Worm (Caenorhabditis elegans): ENCODE results near the gene pccb-1.

Gene pccb-1

DNA sequence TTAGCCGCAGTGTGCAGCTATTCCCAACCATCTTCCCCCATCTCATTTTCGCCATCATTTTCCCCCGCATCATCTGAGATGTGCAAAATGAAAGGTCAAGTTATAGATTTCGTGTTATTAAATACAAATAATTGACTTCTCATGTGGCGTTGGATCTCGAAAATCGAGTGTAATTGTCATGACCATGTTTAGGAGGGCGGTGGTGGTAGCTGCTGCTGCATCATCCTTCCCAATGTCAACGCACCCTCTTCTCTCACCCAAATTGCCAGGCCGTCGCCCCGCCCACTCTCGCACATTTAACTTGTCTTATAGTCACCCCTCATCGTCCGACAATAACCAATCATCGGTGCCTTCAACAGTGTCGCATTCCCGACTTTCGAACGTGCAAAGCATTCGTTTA lies 26.1 kb upstream of the pccb-1 start, which contains the start of gene ceh-30:
Gene ceh-30, plus strand, starts transcription at position 301 of the 400 bp plus-strand sequence.
- TF ChIP-seq unc-120 (tag; optimal IDR thresholded peaks at IDR 0.05; ENCODE audit: poor library complexity, severe bottlenecking), result no peak
- TF ChIP-seq elt-1 (tag; optimal IDR thresholded peaks at IDR 0.05; ENCODE audit: borderline replicate concordance, insufficient read depth), result no peak
- TF ChIP-seq ham-2 (GFP tag; optimal IDR thresholded peaks at IDR 0.05), result no peak
- TF ChIP-seq snpc-4 (tag; optimal IDR thresholded peaks at IDR 0.05), result no peak
- TF ChIP-seq lsy-2 (tag; optimal IDR thresholded peaks at IDR 0.05), result no peak
- no peak for TF ChIP-seq mls-2 (tag; optimal IDR thresholded peaks at IDR 0.05)
- TF ChIP-seq ztf-11 (tag; optimal IDR thresholded peaks at IDR 0.05), result no peak

DNA sequence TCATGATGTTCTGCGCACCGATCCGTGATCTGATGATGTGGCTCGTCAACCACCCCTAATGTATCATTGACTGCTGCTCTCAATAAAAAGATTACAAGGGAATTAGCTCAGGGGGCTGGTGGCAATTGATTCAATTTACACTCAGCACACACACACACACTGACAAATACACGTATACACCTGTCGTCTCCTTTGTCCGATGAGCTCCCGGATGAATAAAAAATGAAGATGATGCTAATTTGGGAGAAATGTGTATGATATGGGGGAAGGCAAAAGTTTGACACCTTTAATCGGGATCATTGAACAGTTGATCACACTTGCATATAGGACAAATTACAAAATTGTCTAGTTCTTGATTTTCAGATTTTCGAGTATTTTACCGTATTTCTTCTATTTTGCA lies 22.3 kb upstream of the pccb-1 start:
- TF ChIP-seq ces-1 (GFP tag; optimal IDR thresholded peaks at IDR 0.05) (peak; percentile 48), elt-3 (tag; optimal IDR thresholded peaks at IDR 0.05) (no peak)

ce11 chrX:3070322-3070721 lies 19.0 kb upstream of the pccb-1 start, which contains the start of gene ceh-31:
Gene ceh-31, minus strand, starts transcription at chrX:3070422.
- TF ChIP-seq M03D4.4 (tag; optimal IDR thresholded peaks at IDR 0.05), result no peak
- TF ChIP-seq mab-5 (tag; optimal IDR thresholded peaks at IDR 0.05), result no peak
- TF ChIP-seq nhr-76 (tag; optimal IDR thresholded peaks at IDR 0.05), result no peak
- no peak for TF ChIP-seq unc-120 (tag; optimal IDR thresholded peaks at IDR 0.05; ENCODE audit: poor library complexity, severe bottlenecking)
- TF ChIP-seq lin-13 (tag; optimal IDR thresholded peaks at IDR 0.05), result no peak
- TF ChIP-seq nhr-12 (tag; optimal IDR thresholded peaks at IDR 0.05), result no peak
- no peak for TF ChIP-seq flh-1 (GFP tag; optimal IDR thresholded peaks at IDR 0.05)
- no peak for TF ChIP-seq ztf-11 (tag; optimal IDR thresholded peaks at IDR 0.05)
- no peak for TF ChIP-seq lsy-2 (tag; optimal IDR thresholded peaks at IDR 0.05)
- no peak for TF ChIP-seq lin-32 (GFP tag; optimal IDR thresholded peaks at IDR 0.05)
- no peak for TF ChIP-seq sem-2 (GFP tag; optimal IDR thresholded peaks at IDR 0.05)
- TF ChIP-seq ceh-83 (GFP tag; optimal IDR thresholded peaks at IDR 0.05), result no peak
- TF ChIP-seq snpc-4 (tag; optimal IDR thresholded peaks at IDR 0.05), result no peak
- TF ChIP-seq elt-1 (tag; optimal IDR thresholded peaks at IDR 0.05; ENCODE audit: borderline replicate concordance, insufficient read depth), result no peak
- TF ChIP-seq blmp-1 (tag; optimal IDR thresholded peaks at IDR 0.05), result no peak
- TF ChIP-seq mep-1 (tag; optimal IDR thresholded peaks at IDR 0.05), result no peak
- TF ChIP-seq ces-1 (GFP tag; optimal IDR thresholded peaks at IDR 0.05), result no peak
- no peak for TF ChIP-seq unc-62 (GFP tag; optimal IDR thresholded peaks at IDR 0.05)
- no peak for TF ChIP-seq ceh-39 (tag; optimal IDR thresholded peaks at IDR 0.05)

DNA sequence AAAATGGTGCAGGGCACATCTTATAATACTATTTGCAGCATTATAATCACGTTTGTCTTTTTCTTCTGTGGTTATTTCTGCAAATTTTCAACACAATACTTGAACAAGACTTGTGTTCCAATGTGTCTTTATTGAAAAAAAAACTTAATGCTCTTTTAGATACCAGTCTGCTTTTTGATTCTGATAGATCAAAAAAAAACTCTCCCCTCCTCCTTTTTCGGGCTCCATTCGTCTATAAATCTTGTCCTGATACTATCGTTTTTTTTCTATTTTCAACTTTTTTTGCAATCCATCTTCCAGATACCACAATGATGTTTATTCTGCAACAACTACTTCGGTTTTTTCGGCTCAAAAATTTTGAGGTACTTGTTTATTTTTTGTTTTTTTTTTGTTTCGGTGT lies 8.5 kb upstream of the pccb-1 start, which contains the start of gene twk-16:
Gene twk-16, plus strand, starts transcription at position 301 of the 400 bp plus-strand sequence.
- TF ChIP-seq ham-2 (GFP tag; optimal IDR thresholded peaks at IDR 0.05) (no peak), unc-120 (tag; optimal IDR thresholded peaks at IDR 0.05; ENCODE audit: poor library complexity, severe bottlenecking) (no peak), sem-2 (GFP tag; optimal IDR thresholded peaks at IDR 0.05) (no peak), hlh-1 (tag; optimal IDR thresholded peaks at IDR 0.05) (no peak), tbx-8 (GFP tag; optimal IDR thresholded peaks at IDR 0.05) (no peak), nhr-12 (tag; optimal IDR thresholded peaks at IDR 0.05) (no peak), snpc-4 (tag; optimal IDR thresholded peaks at IDR 0.05) (no peak), nhr-2 (tag; optimal IDR thresholded peaks at IDR 0.05) (no peak)

DNA sequence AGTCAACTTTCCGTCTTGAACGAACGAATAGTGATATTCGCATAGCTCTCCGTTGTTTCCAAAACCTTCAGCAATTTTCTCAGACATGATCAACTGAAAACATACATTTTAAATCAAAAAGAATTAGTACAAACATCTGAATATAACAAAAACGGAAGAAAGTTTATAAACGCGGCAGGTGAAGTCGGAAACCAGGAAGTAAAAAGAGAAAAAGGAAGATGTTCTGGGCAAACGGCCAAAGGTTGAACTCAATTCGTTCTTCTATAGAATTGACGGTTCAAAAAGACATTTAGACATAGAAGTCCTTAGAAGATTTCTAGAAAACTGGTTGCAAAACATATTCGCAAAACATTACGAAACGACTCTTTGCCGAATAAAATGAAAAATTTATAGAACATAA lies 2.1 kb upstream of the pccb-1 start, which contains the start of gene F52E4.5:
Gene F52E4.5, minus strand, starts transcription at position 101 of the 400 bp plus-strand sequence.
- TF ChIP-seq hlh-1 (tag; optimal IDR thresholded peaks at IDR 0.05), result no peak
- no peak for TF ChIP-seq unc-62 (GFP tag; optimal IDR thresholded peaks at IDR 0.05)
- TF ChIP-seq snpc-4 (tag; optimal IDR thresholded peaks at IDR 0.05), result no peak
- no peak for TF ChIP-seq nhr-76 (tag; optimal IDR thresholded peaks at IDR 0.05)
- TF ChIP-seq nhr-12 (tag; optimal IDR thresholded peaks at IDR 0.05), result no peak

ce11 chrX:3087647-3088046 lies 1.7 kb upstream of the pccb-1 start:
- TF ChIP-seq elt-3 (tag; optimal IDR thresholded peaks at IDR 0.05), result no peak
- TF ChIP-seq nhr-237 (tag; optimal IDR thresholded peaks at IDR 0.05), result no peak
- TF ChIP-seq pha-4 (tag; optimal IDR thresholded peaks at IDR 0.05), result no peak
- TF ChIP-seq elt-1 (tag; optimal IDR thresholded peaks at IDR 0.05; ENCODE audit: borderline replicate concordance, insufficient read depth), result no peak
- TF ChIP-seq nhr-2 (tag; optimal IDR thresholded peaks at IDR 0.05), result no peak
- TF ChIP-seq blmp-1 (tag; optimal IDR thresholded peaks at IDR 0.05), result no peak
- no peak for TF ChIP-seq nhr-28 (tag; optimal IDR thresholded peaks at IDR 0.05)

All from whole organism, mixed stage, embryonic.